Worm (Caenorhabditis elegans) whole organism, mixed stage, embryonic: ENCODE measurements around the gene suex-1.

Experiments used
- bed-3 ChIP-seq: fragments of 200-800 bp; sonication (Bioruptor generic); optimal IDR thresholded peaks from 3 replicates; lab custom pipeline; 2018; ENCODE audit warnings: mild to moderate bottlenecking, missing genetic modification characterization, moderate library complexity, missing compliant biosample characterization
- blmp-1 ChIP-seq: fragments of 150-350 bp; optimal IDR thresholded peaks from 2 replicates; lab custom pipeline; 2014; ENCODE audit warnings: missing biosample characterization, missing genetic modification characterization
- ceh-39 ChIP-seq: fragments of 150-350 bp; optimal IDR thresholded peaks from 2 replicates; lab custom pipeline; 2014; ENCODE audit warnings: missing biosample characterization, missing genetic modification characterization
- ceh-43 ChIP-seq: fragments of 200-800 bp; sonication (Bioruptor generic); optimal IDR thresholded peaks from 2 replicates; lab custom pipeline; 2018; ENCODE audit warnings: mild to moderate bottlenecking, missing genetic modification characterization, moderate library complexity, missing compliant biosample characterization
- ceh-83 ChIP-seq: fragments of 200-800 bp; sonication (Bioruptor generic); optimal IDR thresholded peaks from 2 replicates; lab custom pipeline; 2018; ENCODE audit warnings: mild to moderate bottlenecking, missing genetic modification characterization, missing compliant biosample characterization
- ces-1 ChIP-seq: fragments of 150-350 bp; optimal IDR thresholded peaks from 2 replicates; lab custom pipeline; 2014; ENCODE audit warnings: missing biosample characterization, missing genetic modification reagents, missing genetic modification characterization
- drap-1 ChIP-seq: fragments of 200-800 bp; sonication (Bioruptor generic); optimal IDR thresholded peaks from 3 replicates; lab custom pipeline; 2018; ENCODE audit warnings: mild to moderate bottlenecking, missing genetic modification characterization, missing compliant biosample characterization
- elt-1 ChIP-seq: sonication (generic microtip); optimal IDR thresholded peaks from 2 replicates; lab custom pipeline; 2017; ENCODE audit warnings: missing genetic modification characterization, mild to moderate bottlenecking, missing compliant biosample characterization, antibody characterized with exemption, moderate library complexity, borderline replicate concordance; ENCODE audit not compliant: insufficient read depth
- flh-1 ChIP-seq: fragments of 200-800 bp; sonication (Bioruptor generic); optimal IDR thresholded peaks from 2 replicates; lab custom pipeline; 2018; ENCODE audit warnings: mild to moderate bottlenecking, missing genetic modification characterization, moderate library complexity, missing compliant biosample characterization
- ham-2 ChIP-seq: fragments of 200-800 bp; sonication (Bioruptor generic); optimal IDR thresholded peaks from 2 replicates; lab custom pipeline; 2018; ENCODE audit warnings: mild to moderate bottlenecking, missing genetic modification characterization, missing compliant biosample characterization
- hlh-1 ChIP-seq: fragments of 150-350 bp; optimal IDR thresholded peaks from 2 replicates; lab custom pipeline; 2014; ENCODE audit warnings: missing biosample characterization, missing genetic modification reagents, missing genetic modification characterization
- lin-13 ChIP-seq: fragments of 150-350 bp; optimal IDR thresholded peaks from 2 replicates; lab custom pipeline; 2014; ENCODE audit warnings: missing biosample characterization, missing genetic modification characterization
- lin-32 ChIP-seq: fragments of 200-800 bp; sonication (Bioruptor generic); optimal IDR thresholded peaks from 2 replicates; lab custom pipeline; 2018; ENCODE audit warnings: mild to moderate bottlenecking, missing genetic modification characterization, missing compliant biosample characterization
- lsy-2 ChIP-seq: fragments of 150-350 bp; optimal IDR thresholded peaks from 2 replicates; lab custom pipeline; 2014; ENCODE audit warnings: missing biosample characterization, missing genetic modification characterization
- mab-5 ChIP-seq: fragments of 150-350 bp; optimal IDR thresholded peaks from 2 replicates; lab custom pipeline; 2014; ENCODE audit warnings: missing biosample characterization, missing genetic modification characterization
- mep-1 ChIP-seq: fragments of 150-350 bp; optimal IDR thresholded peaks from 2 replicates; lab custom pipeline; 2017; ENCODE audit warnings: missing biosample characterization, missing genetic modification reagents, missing genetic modification characterization, inconsistent platforms
- nhr-12 ChIP-seq: fragments of 150-350 bp; optimal IDR thresholded peaks from 2 replicates; lab custom pipeline; 2014; ENCODE audit warnings: missing biosample characterization, missing genetic modification characterization
- nhr-237 ChIP-seq: fragments of 150-350 bp; optimal IDR thresholded peaks from 2 replicates; lab custom pipeline; 2014; ENCODE audit warnings: missing biosample characterization, missing genetic modification characterization
- nhr-28 ChIP-seq: fragments of 150-350 bp; optimal IDR thresholded peaks from 2 replicates; lab custom pipeline; 2014; ENCODE audit warnings: missing biosample characterization, missing genetic modification characterization
- nhr-76 ChIP-seq: sonication (generic microtip); optimal IDR thresholded peaks from 2 replicates; lab custom pipeline; 2017; ENCODE audit warnings: missing biosample characterization, missing genetic modification characterization
- pha-4 ChIP-seq: fragments of 150-350 bp; optimal IDR thresholded peaks from 2 replicates; lab custom pipeline; 2018; ENCODE audit warnings: missing biosample characterization, missing genetic modification reagents, missing genetic modification characterization
- sem-2 ChIP-seq: fragments of 200-800 bp; sonication (Bioruptor generic); optimal IDR thresholded peaks from 2 replicates; lab custom pipeline; 2018; ENCODE audit warnings: mild to moderate bottlenecking, missing genetic modification characterization, missing compliant biosample characterization
- snpc-4 ChIP-seq: fragments of 150-350 bp; optimal IDR thresholded peaks from 2 replicates; lab custom pipeline; 2014; ENCODE audit warnings: missing biosample characterization, missing genetic modification characterization
- sptf-1 ChIP-seq: sonication (generic microtip); optimal IDR thresholded peaks from 2 replicates; lab custom pipeline; 2017; ENCODE audit warnings: mild to moderate bottlenecking, missing genetic modification characterization, moderate library complexity, missing compliant biosample characterization
- unc-120 ChIP-seq: sonication (generic microtip); optimal IDR thresholded peaks from 2 replicates; lab custom pipeline; 2017; ENCODE audit warnings: missing genetic modification characterization, missing compliant biosample characterization; ENCODE audit not compliant: poor library complexity, severe bottlenecking
- unc-39 ChIP-seq: fragments of 150-350 bp; optimal IDR thresholded peaks from 2 replicates; lab custom pipeline; 2014; ENCODE audit warnings: missing biosample characterization, missing genetic modification characterization
- unc-62 ChIP-seq: fragments of 150-350 bp; optimal IDR thresholded peaks from 2 replicates; lab custom pipeline; 2014; ENCODE audit warnings: missing biosample characterization, missing genetic modification reagents, missing genetic modification characterization
- zip-8 ChIP-seq: fragments of 150-350 bp; optimal IDR thresholded peaks from 2 replicates; lab custom pipeline; 2014; ENCODE audit warnings: missing biosample characterization, missing genetic modification characterization
- ztf-11 ChIP-seq: fragments of 150-350 bp; optimal IDR thresholded peaks from 2 replicates; lab custom pipeline; 2014; ENCODE audit warnings: missing biosample characterization, missing genetic modification characterization

Gene suex-1

DNA sequence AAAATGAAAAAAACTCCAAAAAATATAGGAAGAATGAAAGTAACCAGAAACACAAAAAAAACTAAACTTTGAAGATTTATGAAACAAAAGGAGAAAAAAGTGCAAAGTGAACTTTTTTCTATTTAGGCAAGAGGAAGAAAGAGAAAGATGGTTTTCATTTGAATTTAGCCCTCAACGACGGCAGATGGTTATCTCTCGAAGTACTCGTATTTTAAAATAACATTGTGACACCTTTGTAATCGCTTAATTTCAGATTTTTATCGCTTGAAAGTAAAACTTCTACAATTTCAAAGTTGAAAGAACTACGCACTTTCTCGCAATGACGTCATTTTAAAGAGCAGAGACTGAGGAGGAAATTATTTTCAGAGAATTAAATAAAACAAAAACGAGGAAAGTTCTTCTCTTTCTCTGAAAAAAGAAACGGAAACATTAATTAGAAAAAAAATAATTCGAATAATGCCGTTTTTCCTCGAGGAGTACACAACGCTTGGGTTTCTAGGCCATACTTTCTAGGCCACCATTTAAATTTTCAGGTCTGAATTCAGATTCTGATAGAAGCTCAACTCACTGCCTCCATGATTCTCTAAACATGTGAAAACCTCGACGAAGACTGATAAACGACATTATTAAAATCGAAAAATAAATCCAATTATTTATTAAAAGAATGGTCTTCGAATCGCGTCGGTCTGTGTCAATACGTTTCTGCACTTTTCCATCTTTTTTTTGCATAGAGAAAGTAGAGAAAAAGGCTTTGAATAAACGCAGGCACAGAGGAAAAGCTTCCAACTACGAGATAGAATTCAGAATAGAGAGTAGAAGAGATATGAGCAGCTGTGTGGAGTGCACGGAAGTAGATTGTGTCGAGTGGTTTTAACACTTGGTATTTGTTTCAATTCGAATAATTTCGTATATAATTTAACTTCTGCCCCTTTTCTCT is 13.6 kb upstream of the suex-1 start:
- peak; percentile 67 for TF ChIP-seq ces-1 (GFP tag; lab: Kevin White, UChicago)
- TF ChIP-seq lin-13 = no peak
- TF ChIP-seq mep-1 (tag; lab: Kevin White, UChicago) = no peak
- no peak for TF ChIP-seq flh-1 (GFP tag; lab: Kevin White, UChicago)
- peak; percentile 2 for TF ChIP-seq unc-120 (tag; lab: Kevin White, UChicago)
- no peak for TF ChIP-seq zip-8 (tag; lab: Kevin White, UChicago)
- no peak for TF ChIP-seq nhr-28 (tag; lab: Kevin White, UChicago)
- TF ChIP-seq hlh-1 = peak; percentile 86

DNA sequence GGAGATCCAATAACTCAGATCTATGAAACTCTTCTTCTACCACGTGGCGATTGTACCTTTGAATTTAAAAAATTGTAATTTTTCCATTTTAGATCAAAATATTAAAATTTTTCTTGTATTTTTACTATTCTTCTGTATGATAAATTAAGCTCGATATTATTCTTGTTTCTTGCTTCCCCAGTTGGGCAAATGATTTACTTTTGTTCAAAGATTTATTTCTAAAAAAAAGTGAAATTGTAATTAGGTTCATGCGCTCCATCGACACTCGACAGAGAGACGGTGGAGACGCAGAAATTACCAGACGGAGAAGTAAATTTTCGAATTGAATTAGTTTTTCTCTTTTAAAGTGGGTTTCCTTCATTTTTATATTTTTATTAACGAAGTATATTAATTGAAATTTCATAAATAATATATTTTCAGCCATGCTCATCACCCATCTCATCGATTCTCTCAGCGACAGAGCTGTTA is 7.8 kb upstream of the suex-1 start, which contains the start of gene npp-24:
Gene npp-24 (plus strand): TSS at position 51 of the 468 bp plus-strand sequence.
- TF ChIP-seq sptf-1 (tag; lab: Kevin White, UChicago) = no peak
- peak; percentile 79 for TF ChIP-seq ces-1 (GFP tag; lab: Kevin White, UChicago)
- TF ChIP-seq lsy-2 (tag; lab: Kevin White, UChicago) = no peak
- TF ChIP-seq blmp-1 (tag; lab: Kevin White, UChicago) = peak; percentile 3
- TF ChIP-seq ztf-11 (tag; lab: Kevin White, UChicago) = no peak
- TF ChIP-seq, all 35 proteins: peak for 2

ce11 chrII:5503760-5504159 is 5.7 kb upstream of the suex-1 start, which contains the start of gene cyp-44A1:
Gene cyp-44A1, plus strand, starts transcription at chrII:5504044.
- TF ChIP-seq lin-13 (no peak), bed-3 (GFP tag; lab: Kevin White, UChicago) (no peak), hlh-1 (no peak), nhr-28 (tag; lab: Kevin White, UChicago) (no peak), mep-1 (tag; lab: Kevin White, UChicago) (no peak)

ce11 chrII:5500986-5501657 is 3.1 kb upstream of the suex-1 start, which contains the start of gene F12A10.8:
Gene F12A10.8, minus strand, starts transcription at chrII:5501064.
- TF ChIP-seq sem-2 (GFP tag; lab: Kevin White, UChicago) (no peak), elt-1 (tag; lab: Kevin White, UChicago) (peak; percentile 52), nhr-237 (tag; lab: Kevin White, UChicago) (no peak), pha-4 (tag; lab: Kevin White, UChicago) (no peak), ces-1 (GFP tag; lab: Kevin White, UChicago) (peak; percentile 89), nhr-28 (tag; lab: Kevin White, UChicago) (no peak), unc-62 (no peak), unc-39 (tag; lab: Kevin White, UChicago) (no peak), mab-5 (tag; lab: Kevin White, UChicago) (no peak), unc-120 (tag; lab: Kevin White, UChicago) (no peak), snpc-4 (tag; lab: Kevin White, UChicago) (no peak), lin-32 (GFP tag; lab: Kevin White, UChicago) (no peak), nhr-76 (tag; lab: Kevin White, UChicago) (no peak)

DNA sequence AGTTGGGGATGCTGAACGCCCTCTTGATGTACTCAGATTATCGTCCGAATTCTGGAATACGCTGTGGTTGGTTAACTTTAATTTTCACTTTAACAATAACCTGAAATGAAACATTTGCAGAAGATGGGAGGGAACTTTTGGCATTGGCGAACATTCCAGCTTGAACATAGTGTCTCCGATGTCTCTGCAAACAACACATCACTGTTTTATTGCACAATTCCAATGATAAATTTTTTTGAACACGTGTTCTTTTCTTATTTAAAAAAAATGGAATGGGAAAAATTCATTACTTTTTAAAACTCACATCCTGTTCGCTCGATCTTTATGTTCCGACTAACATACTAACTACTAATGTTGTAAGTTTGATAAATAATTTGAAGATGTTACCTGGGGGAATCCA is 2.4 kb upstream of the suex-1 start, which contains the start of gene fzy-1:
Gene fzy-1 (plus strand): TSS at position 301 of the 400 bp plus-strand sequence.
- TF ChIP-seq flh-1 (GFP tag; lab: Kevin White, UChicago) (no peak), ham-2 (no peak), ceh-39 (tag; lab: Kevin White, UChicago) (no peak), nhr-12 (tag; lab: Kevin White, UChicago) (no peak), drap-1 (no peak), ceh-83 (no peak), sem-2 (GFP tag; lab: Kevin White, UChicago) (no peak), unc-39 (tag; lab: Kevin White, UChicago) (no peak), snpc-4 (tag; lab: Kevin White, UChicago) (no peak), sptf-1 (tag; lab: Kevin White, UChicago) (no peak), ceh-43 (GFP tag; lab: Kevin White, UChicago) (no peak), zip-8 (tag; lab: Kevin White, UChicago) (no peak), unc-62 (no peak)
